Fruit fly (Drosophila melanogaster) whole organism, adult: ENCODE data around the gene Ube3a.

ENCODE experiments used
- CG11617 ChIP-seq: fragments of 200-800 bp; sonication (Bioruptor generic); optimal IDR thresholded peaks from 2 replicates; lab custom pipeline; 2017; ENCODE audit warnings: mild to moderate bottlenecking, missing biosample characterization, missing genetic modification reagents, missing genetic modification characterization
- CG12768 ChIP-seq: fragments of 200-800 bp; sonication (Bioruptor generic); optimal IDR thresholded peaks from 2 replicates; lab custom pipeline; 2017; ENCODE audit warnings: missing biosample characterization, missing genetic modification characterization, mild to moderate bottlenecking, moderate library complexity, missing genetic modification reagents
- CG14711 ChIP-seq: fragments of 200-800 bp; sonication (Bioruptor generic); optimal IDR thresholded peaks from 2 replicates; lab custom pipeline; 2018; ENCODE audit warnings: missing biosample characterization, mild to moderate bottlenecking, missing genetic modification characterization, moderate library complexity
- CG1620 ChIP-seq: fragments of 200-800 bp; sonication (Bioruptor generic); optimal IDR thresholded peaks from 2 replicates; lab custom pipeline; 2016; ENCODE audit warnings: missing biosample characterization, missing genetic modification characterization
- CG33017 ChIP-seq: fragments of 200-800 bp; sonication (Bioruptor generic); optimal IDR thresholded peaks from 2 replicates; lab custom pipeline; 2018; ENCODE audit warnings: missing biosample characterization, mild to moderate bottlenecking, missing genetic modification characterization, moderate library complexity
- CG5204 ChIP-seq: fragments of 200-800 bp; sonication (Bioruptor generic); optimal IDR thresholded peaks from 2 replicates; lab custom pipeline; 2016; ENCODE audit warnings: missing biosample characterization, missing genetic modification characterization
- CG7045 ChIP-seq: fragments of 200-800 bp; sonication (Bioruptor generic); optimal IDR thresholded peaks from 2 replicates; lab custom pipeline; 2017; ENCODE audit warnings: missing biosample characterization, mild to moderate bottlenecking, missing genetic modification characterization
- CG7101 ChIP-seq: fragments of 200-800 bp; sonication (Bioruptor generic); optimal IDR thresholded peaks from 2 replicates; lab custom pipeline; 2018; ENCODE audit warnings: missing biosample characterization, mild to moderate bottlenecking, missing genetic modification characterization, moderate library complexity
- Clk ChIP-seq: fragments of 200-800 bp; sonication (Bioruptor generic); optimal IDR thresholded peaks from 2 replicates; lab custom pipeline; 2017; ENCODE audit warnings: missing biosample characterization, missing genetic modification characterization
- Crg-1 ChIP-seq: fragments of 200-800 bp; sonication (Bioruptor generic); optimal IDR thresholded peaks from 2 replicates; lab custom pipeline; 2016; ENCODE audit warnings: missing biosample characterization, missing genetic modification characterization
- Hr96 ChIP-seq: fragments of 200-800 bp; sonication (Bioruptor generic); optimal IDR thresholded peaks from 2 replicates; lab custom pipeline; 2016; ENCODE audit warnings: missing biosample characterization, missing genetic modification characterization
- Mnt ChIP-seq: fragments of 200-800 bp; sonication (Bioruptor generic); optimal IDR thresholded peaks from 2 replicates; lab custom pipeline; 2016; ENCODE audit warnings: missing biosample characterization, mild to moderate bottlenecking, missing genetic modification characterization
- bab1 ChIP-seq: fragments of 200-800 bp; sonication (Bioruptor generic); optimal IDR thresholded peaks from 3 replicates; lab custom pipeline; 2019; ENCODE audit warnings: missing biosample characterization, mild to moderate bottlenecking, missing genetic modification characterization, moderate library complexity
- cic ChIP-seq: fragments of 200-800 bp; sonication (Bioruptor generic); optimal IDR thresholded peaks from 2 replicates; lab custom pipeline; 2017; ENCODE audit warnings: missing biosample characterization, mild to moderate bottlenecking, missing genetic modification characterization, moderate library complexity
- cnc ChIP-seq, 2 experiments: fragments of >200 bp; optimal IDR thresholded peaks; 2 replicates each; lab custom pipeline; 2017
- kay ChIP-seq: fragments of 200-800 bp; sonication (Bioruptor generic); peaks from one replicate; lab custom pipeline; 2016; ENCODE audit warnings: missing biosample characterization, missing genetic modification characterization, borderline replicate concordance
- ovo ChIP-seq: fragments of 200-800 bp; sonication (Bioruptor generic); optimal IDR thresholded peaks from 2 replicates; lab custom pipeline; 2016; ENCODE audit warnings: missing biosample characterization, missing genetic modification characterization
- pad ChIP-seq: fragments of 200-800 bp; sonication (Bioruptor generic); optimal IDR thresholded peaks from 3 replicates; lab custom pipeline; 2017; ENCODE audit warnings: missing biosample characterization, missing genetic modification characterization, mild to moderate bottlenecking, moderate library complexity, missing genetic modification reagents
- tj ChIP-seq: fragments of 200-800 bp; sonication (Bioruptor generic); optimal IDR thresholded peaks from 3 replicates; lab custom pipeline; 2017; ENCODE audit warnings: missing biosample characterization, mild to moderate bottlenecking, missing genetic modification characterization, moderate library complexity
- toe ChIP-seq: fragments of 200-800 bp; sonication (Bioruptor generic); optimal IDR thresholded peaks from 2 replicates; lab custom pipeline; 2016; ENCODE audit warnings: missing biosample characterization, missing genetic modification characterization

The Ube3a gene

dm6 chr3L:11183965-11184364, 26.4 kb downstream of the Ube3a start:
- TF ChIP-seq Crg-1 (GFP tag; lab: Kevin White, UChicago) (no peak), CG7045 (no peak), CG33017 (tag; lab: Kevin White, UChicago) (no peak), toe (GFP tag; lab: Kevin White, UChicago) (no peak), Clk (GFP tag; lab: Kevin White, UChicago) (no peak), Mnt (GFP tag; lab: Kevin White, UChicago) (no peak), CG5204 (no peak), tj (GFP tag; lab: Kevin White, UChicago) (peak; percentile 74), cic (GFP tag; lab: Kevin White, UChicago) (no peak)

dm6 chr3L:11182994-11183393, 27.4 kb downstream of the Ube3a start:
- TF ChIP-seq bab1 (no peak), toe (GFP tag; lab: Kevin White, UChicago) (no peak), CG14711 (no peak), Clk (GFP tag; lab: Kevin White, UChicago) (no peak), CG1620 (GFP tag; lab: Kevin White, UChicago) (no peak), tj (GFP tag; lab: Kevin White, UChicago) (no peak), CG7045 (no peak), ovo (GFP tag; lab: Kevin White, UChicago) (no peak), CG5204 (no peak), CG11617 (no peak)

dm6 chr3L:11173049-11173564, 37.3 kb downstream of the Ube3a start, which contains the start of gene CG14142:
TSS of gene CG14142 (plus strand) at chr3L:11173514.
- TF ChIP-seq CG14711 (no peak), cnc (optimal IDR thresholded peaks at IDR 0.05; lab: Kevin White, UChicago) (no peak), tj (GFP tag; lab: Kevin White, UChicago) (no peak), bab1 (no peak), cic (GFP tag; lab: Kevin White, UChicago) (no peak), Crg-1 (GFP tag; lab: Kevin White, UChicago) (no peak), kay (no peak), CG33017 (tag; lab: Kevin White, UChicago) (no peak), toe (GFP tag; lab: Kevin White, UChicago) (no peak), CG7045 (no peak), CG11617 (no peak)

dm6 chr3L:11169299-11170181, 40.8 kb downstream of the Ube3a start, which contains the start of the genes wls and Adck5:
TSS of gene wls (minus strand) at chr3L:11169625.
TSS of gene Adck5 (plus strand) at chr3L:11169817.
- TF ChIP-seq kay (no peak), Clk (GFP tag; lab: Kevin White, UChicago) (no peak), CG7101 (tag; lab: Kevin White, UChicago) (peak; percentile 57), CG14711 (peak; percentile 20), CG5204 (peak; percentile 48), Crg-1 (GFP tag; lab: Kevin White, UChicago) (peak; percentile 38), toe (GFP tag; lab: Kevin White, UChicago) (peak; percentile 52), cnc (optimal IDR thresholded peaks at IDR 0.05; lab: Kevin White, UChicago) (no peak), CG1620 (GFP tag; lab: Kevin White, UChicago) (peak; percentile 47), CG12768 (peak; percentile 67), CG7045 (peak; percentile 59), pad (GFP tag; lab: Kevin White, UChicago) (peak; percentile 43), cic (GFP tag; lab: Kevin White, UChicago) (no peak), bab1 (peak; percentile 90), CG33017 (tag; lab: Kevin White, UChicago) (peak; percentile 49), CG11617 (peak; percentile 77), tj (GFP tag; lab: Kevin White, UChicago) (peak; percentile 35), Hr96 (peak; percentile 46), ovo (GFP tag; lab: Kevin White, UChicago) (peak; percentile 31), Mnt (GFP tag; lab: Kevin White, UChicago) (peak; percentile 24)

dm6 chr3L:11164899-11165298, 45.5 kb downstream of the Ube3a start, which contains the start of gene Alg10:
TSS of gene Alg10 (plus strand) at chr3L:11164971.
- TF ChIP-seq bab1 (no peak), CG7101 (tag; lab: Kevin White, UChicago) (no peak), ovo (GFP tag; lab: Kevin White, UChicago) (no peak), CG5204 (no peak), tj (GFP tag; lab: Kevin White, UChicago) (no peak), CG14711 (no peak), Crg-1 (GFP tag; lab: Kevin White, UChicago) (no peak)
